Worm (Caenorhabditis elegans): ENCODE data around the gene ing-3.

ing-3 gene

ce11 chrII:13834380-13835194 is 41.2 kb upstream of the ing-3 start (continued):
- TF ChIP-seq rpc-1 (optimal IDR thresholded peaks at IDR 0.05): peak; percentile 79
- peak; percentile 78 for TF ChIP-seq rpc-1 (tag; optimal IDR thresholded peaks at IDR 0.05)
- peak; percentile 76; the same call in 1 of the 2 replicates for TF ChIP-seq dox-1 (GFP tag; IDR thresholded peaks at IDR 0.05)
- no peak for TF ChIP-seq Y53F4B.3 (GFP tag; IDR thresholded peaks at IDR 0.05)
- TF ChIP-seq lsl-1 (GFP tag; optimal IDR thresholded peaks at IDR 0.05): peak; percentile 5
- peak; percentile 38; the same call in 1 of the 2 replicates for TF ChIP-seq madf-6 (GFP tag; IDR thresholded peaks at IDR 0.05)
- 0 out of 2 replicates have a peak, but pooled peaks have one; percentile 41 for TF ChIP-seq nfya-2 (GFP tag; IDR thresholded peaks at IDR 0.05)
- TF ChIP-seq aptf-3 (GFP tag; IDR thresholded peaks at IDR 0.05): 0 out of 2 replicates have a peak, but pooled peaks have one; percentile 32
- TF ChIP-seq let-526 (GFP tag; IDR thresholded peaks at IDR 0.05): peak; percentile 55; the same call in 1 of the 2 replicates
- no peak for TF ChIP-seq akir-1 (GFP tag; optimal IDR thresholded peaks at IDR 0.05)
- peak; percentile 28 for TF ChIP-seq fkh-3 (tag; optimal IDR thresholded peaks at IDR 0.05)
- TF ChIP-seq ZK185.1 (tag; optimal IDR thresholded peaks at IDR 0.05; ENCODE audit: poor library complexity, severe bottlenecking): peak; percentile 89
- TF ChIP-seq ztf-25 (GFP tag; IDR thresholded peaks at IDR 0.05): 0 out of 2 replicates have a peak, but pooled peaks have one; percentile 44
- peak; percentile 66; the same call in 1 of the 2 replicates for TF ChIP-seq egl-44 (GFP tag; IDR thresholded peaks at IDR 0.05)
- TF ChIP-seq C06A6.2 (GFP tag; conservative IDR thresholded peaks at IDR 0.05): peak; percentile 85
- TF ChIP-seq Y79H2A.3 (GFP tag; conservative IDR thresholded peaks at IDR 0.05): no peak
- no peak for TF ChIP-seq ceh-79 (tag; optimal IDR thresholded peaks at IDR 0.05)
- TF ChIP-seq tbp1 (GFP tag; optimal IDR thresholded peaks at IDR 0.05): peak; percentile 90
- TF ChIP-seq B0019.2 (GFP tag; conservative IDR thresholded peaks at IDR 0.05): no peak
- peak; percentile 78 for TF ChIP-seq B0261.1 (tag; optimal IDR thresholded peaks at IDR 0.05)
- TF ChIP-seq atf-7 (tag; optimal IDR thresholded peaks at IDR 0.05): peak; percentile 66
- TF ChIP-seq snpc-1.1 (tag; optimal IDR thresholded peaks at IDR 0.05; ENCODE audit: insufficient read depth): peak; percentile 87
- no peak for TF ChIP-seq F57A8.1 (GFP tag; optimal IDR thresholded peaks at IDR 0.05)
- peak; percentile 58 for TF ChIP-seq die-1 (tag; optimal IDR thresholded peaks at IDR 0.05)
- no peak for TF ChIP-seq T26A5.8 (tag; optimal IDR thresholded peaks at IDR 0.05)
- peak; percentile 71 for TF ChIP-seq zim-3 (tag; optimal IDR thresholded peaks at IDR 0.05)
- TF ChIP-seq F49E8.2 (tag; optimal IDR thresholded peaks at IDR 0.05; ENCODE audit: insufficient read depth): no peak
- TF ChIP-seq nfyb-1 (GFP tag; IDR thresholded peaks at IDR 0.05): peak; percentile 92
- TF ChIP-seq lsy-27 (tag; optimal IDR thresholded peaks at IDR 0.05; ENCODE audit: borderline replicate concordance, insufficient read depth): no peak
- TF ChIP-seq xnd-1 (tag; optimal IDR thresholded peaks at IDR 0.05): no peak
- TF ChIP-seq somi-1 (GFP tag; optimal IDR thresholded peaks at IDR 0.05): peak; percentile 81
- TF ChIP-seq madf-3 (GFP tag; IDR thresholded peaks at IDR 0.05): 0 out of 2 replicates have a peak, but pooled peaks have one; percentile 46
- TF ChIP-seq F57C9.4 (tag; optimal IDR thresholded peaks at IDR 0.05): no peak
- TF ChIP-seq K11D2.4 (GFP tag; IDR thresholded peaks at IDR 0.05): peak; percentile 67
- no peak for TF ChIP-seq egrh-3 (GFP tag; IDR thresholded peaks at IDR 0.05)
- TF ChIP-seq attf-5 (GFP tag; optimal IDR thresholded peaks at IDR 0.05): peak; percentile 63
- TF ChIP-seq attf-6 (GFP tag; IDR thresholded peaks at IDR 0.05): peak; percentile 67
- peak; percentile 83 for TF ChIP-seq lin-26 (GFP tag; IDR thresholded peaks at IDR 0.05)
- TF ChIP-seq zfh-2 (GFP tag; conservative IDR thresholded peaks at IDR 0.05): no peak
- TF ChIP-seq lin-54 (GFP tag; optimal IDR thresholded peaks at IDR 0.05): peak; percentile 76
- no peak for TF ChIP-seq F39B2.1 (GFP tag; IDR thresholded peaks at IDR 0.05)
- TF ChIP-seq rec-8 (tag; optimal IDR thresholded peaks at IDR 0.05): no peak
- TF ChIP-seq cebp-1 (GFP tag; IDR thresholded peaks at IDR 0.05): peak; percentile 84
- peak; percentile 90 for TF ChIP-seq cebp-1 (tag; optimal IDR thresholded peaks at IDR 0.05)
- TF ChIP-seq ets-4 (GFP tag; optimal IDR thresholded peaks at IDR 0.05): no peak
- TF ChIP-seq athp-1 (tag; optimal IDR thresholded peaks at IDR 0.05): peak; percentile 54

Data from whole organism, young adult.